Worm (Caenorhabditis elegans) whole organism, mixed stage, embryonic: Measurements from ENCODE around the gene srh-25.

Source experiments
- ces-1 ChIP-seq: fragments of 150-350 bp; optimal IDR thresholded peaks from 2 replicates; lab custom pipeline; 2014; ENCODE audit warnings: missing biosample characterization, missing genetic modification reagents, missing genetic modification characterization
- cnd-1 ChIP-seq: fragments of 200-800 bp; sonication (Bioruptor generic); optimal IDR thresholded peaks from 2 replicates; lab custom pipeline; 2018; ENCODE audit warnings: mild to moderate bottlenecking, missing genetic modification characterization, missing compliant biosample characterization
- elt-3 ChIP-seq: fragments of 150-350 bp; optimal IDR thresholded peaks from 2 replicates; lab custom pipeline; 2014; ENCODE audit warnings: missing biosample characterization, missing genetic modification characterization
- lin-13 ChIP-seq: fragments of 150-350 bp; optimal IDR thresholded peaks from 2 replicates; lab custom pipeline; 2014; ENCODE audit warnings: missing biosample characterization, missing genetic modification characterization
- nhr-237 ChIP-seq: fragments of 150-350 bp; optimal IDR thresholded peaks from 2 replicates; lab custom pipeline; 2014; ENCODE audit warnings: missing biosample characterization, missing genetic modification characterization
- nhr-28 ChIP-seq: fragments of 150-350 bp; optimal IDR thresholded peaks from 2 replicates; lab custom pipeline; 2014; ENCODE audit warnings: missing biosample characterization, missing genetic modification characterization
- pha-4 ChIP-seq: fragments of 150-350 bp; optimal IDR thresholded peaks from 2 replicates; lab custom pipeline; 2018; ENCODE audit warnings: missing biosample characterization, missing genetic modification reagents, missing genetic modification characterization
- snpc-4 ChIP-seq: fragments of 150-350 bp; optimal IDR thresholded peaks from 2 replicates; lab custom pipeline; 2014; ENCODE audit warnings: missing biosample characterization, missing genetic modification characterization
- unc-39 ChIP-seq: fragments of 150-350 bp; optimal IDR thresholded peaks from 2 replicates; lab custom pipeline; 2014; ENCODE audit warnings: missing biosample characterization, missing genetic modification characterization
- unc-62 ChIP-seq: fragments of 150-350 bp; optimal IDR thresholded peaks from 2 replicates; lab custom pipeline; 2014; ENCODE audit warnings: missing biosample characterization, missing genetic modification reagents, missing genetic modification characterization

DNA sequence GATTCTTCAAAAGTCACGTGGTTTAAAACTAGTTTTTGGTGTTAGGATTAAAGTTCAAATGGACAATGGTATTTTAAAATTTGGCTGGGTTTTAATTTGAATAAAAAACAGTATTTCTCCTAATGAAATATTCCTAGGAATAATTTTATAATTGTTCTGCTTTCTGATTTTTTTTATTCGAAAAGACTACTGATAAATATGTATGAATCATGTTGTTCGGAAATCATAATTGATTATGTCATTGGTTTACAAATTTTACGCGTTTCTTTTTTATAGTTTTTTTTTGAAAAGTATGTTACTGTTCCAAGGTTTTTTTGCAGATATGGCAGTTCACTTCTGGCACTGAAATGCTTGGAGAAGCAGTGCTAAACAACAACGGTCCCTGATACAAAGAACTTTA lies 34.7 kb upstream of the srh-25 start, which contains the start of gene F28C1.3:
- TF ChIP-seq ces-1 (GFP tag; lab: Kevin White, UChicago) (no peak), unc-62 (GFP tag; lab: Kevin White, UChicago) (no peak), nhr-28 (tag; lab: Kevin White, UChicago) (no peak), pha-4 (no peak), unc-39 (tag; lab: Kevin White, UChicago) (no peak), lin-13 (tag; lab: Kevin White, UChicago) (no peak), nhr-237 (tag; lab: Kevin White, UChicago) (no peak), snpc-4 (tag; lab: Kevin White, UChicago) (no peak), cnd-1 (tag; lab: Kevin White, UChicago) (no peak), elt-3 (tag; lab: Kevin White, UChicago) (no peak)
